Worm (Caenorhabditis elegans) whole organism, late embryonic: ENCODE measurements around the gene F58A6.5.

Experiments used
- ets-4 ChIP-seq: sonication (generic microtip); optimal IDR thresholded peaks from 2 replicates; lab custom pipeline; 2016; ENCODE audit warnings: missing genetic modification characterization, missing compliant biosample characterization
- pax-1 ChIP-seq: fragments of 150-350 bp; optimal IDR thresholded peaks from 2 replicates; lab custom pipeline; 2014; ENCODE audit warnings: missing biosample characterization, missing genetic modification characterization
- tbx-7 ChIP-seq: sonication (generic microtip); optimal IDR thresholded peaks from 2 replicates; lab custom pipeline; 2016; ENCODE audit warnings: missing genotype, missing genetic modification characterization, missing compliant biosample characterization

ce11 chrII:5103784-5104457, 44.3 kb downstream of the F58A6.5 start, which contains the start of the genes C04G6.11 and mpk-2:
- TF ChIP-seq pax-1 (tag; lab: Kevin White, UChicago) (no peak), tbx-7 (tag; lab: Kevin White, UChicago) (no peak), ets-4 (tag; lab: Kevin White, UChicago) (no peak)
